Fruit fly (Drosophila melanogaster): ENCODE measurements around the gene CG43703.

CG43703 gene

DNA sequence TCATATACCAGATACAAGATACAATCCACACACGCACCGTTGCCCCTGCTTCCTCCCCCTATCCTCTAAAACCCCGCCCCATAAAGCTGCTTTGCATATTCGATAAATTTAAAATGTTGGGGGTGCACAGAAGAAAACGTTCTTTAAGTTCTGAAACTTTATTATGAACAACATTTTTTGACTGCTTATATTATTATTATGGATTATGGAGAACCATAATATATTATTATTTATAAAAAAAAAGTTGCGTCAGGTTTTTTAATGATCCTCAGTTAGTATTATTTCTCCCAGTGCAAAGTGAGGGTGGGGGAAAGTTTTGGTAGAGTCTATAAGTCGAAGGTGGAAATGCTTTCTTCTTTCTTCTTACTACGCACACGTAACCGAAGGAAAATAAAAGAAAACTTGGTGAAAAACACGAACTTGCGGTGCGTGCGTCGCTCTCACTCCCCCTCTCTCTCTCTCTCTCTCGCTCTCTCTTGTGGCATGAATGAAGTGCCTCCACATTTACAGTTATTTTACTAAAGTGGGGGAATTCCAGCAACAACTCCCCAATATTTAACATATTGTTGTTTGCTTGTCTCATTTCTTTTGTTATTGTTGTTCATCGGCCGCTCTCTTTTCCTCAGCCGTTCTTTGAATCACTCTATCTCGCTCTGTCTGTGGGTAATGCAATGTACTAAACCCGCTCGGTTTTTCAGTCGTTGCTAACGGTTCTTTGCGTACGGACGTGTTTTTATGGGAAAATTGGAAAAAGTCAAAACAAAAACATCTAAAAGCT, 24.2 kb downstream of the CG43703 start (continued):
- TF ChIP-seq CG16863 (GFP tag; optimal IDR thresholded peaks at IDR 0.05) (no peak), CG10565 (GFP tag; optimal IDR thresholded peaks at IDR 0.05) (no peak), CG7357 (GFP tag; IDR thresholded peaks at IDR 0.05) (peak; percentile 73; the same call in 1 of the 3 replicates), Xrp1 (GFP tag; IDR thresholded peaks at IDR 0.05) (peak; percentile 94), bcd (GFP tag; optimal IDR thresholded peaks at IDR 0.05) (peak; percentile 69), CG1832 (GFP tag; optimal IDR thresholded peaks at IDR 0.05) (peak; percentile 53), GATAe (GFP tag; conservative IDR thresholded peaks at IDR 0.05) (no peak; the same call in 1 of the 2 replicates), sd (tag; optimal IDR thresholded peaks at IDR 0.05) (peak; percentile 84), jing (GFP tag; optimal IDR thresholded peaks at IDR 0.05) (peak; percentile 24), Kr (GFP tag; optimal IDR thresholded peaks at IDR 0.05) (no peak), CG18619 (GFP tag; optimal IDR thresholded peaks at IDR 0.05) (peak; percentile 21), Dip2 (GFP tag; IDR thresholded peaks at IDR 0.05) (no peak), phol (tag; optimal IDR thresholded peaks at IDR 0.05) (peak; percentile 89), CG13296 (GFP tag; optimal IDR thresholded peaks at IDR 0.05) (no peak), HmgD (GFP tag; optimal IDR thresholded peaks at IDR 0.05) (no peak), slou (GFP tag; optimal IDR thresholded peaks at IDR 0.05) (no peak), CG17829 (tag; optimal IDR thresholded peaks at IDR 0.05) (peak; percentile 90), CG4820 (GFP tag; optimal IDR thresholded peaks at IDR 0.05) (peak; percentile 69), CG3726 (GFP tag; IDR thresholded peaks at IDR 0.05) (0 out of 3 replicates have a peak, but pooled peaks have one; percentile 52), org-1 (GFP tag; optimal IDR thresholded peaks at IDR 0.05) (peak; percentile 58), CG8290 (GFP tag; optimal IDR thresholded peaks at IDR 0.05) (peak; percentile 80), CG8290 (tag; optimal IDR thresholded peaks at IDR 0.05) (no peak), Camta (GFP tag; optimal IDR thresholded peaks at IDR 0.05) (no peak), CG1602 (GFP tag; optimal IDR thresholded peaks at IDR 0.05) (peak; percentile 80), usp (GFP tag; optimal IDR thresholded peaks at IDR 0.05) (no peak), CG6765 (GFP tag; optimal IDR thresholded peaks at IDR 0.05) (no peak), grn (GFP tag; optimal IDR thresholded peaks at IDR 0.05) (peak; percentile 1), cwo (GFP tag; optimal IDR thresholded peaks at IDR 0.05) (peak; percentile 30), CG14014 (GFP tag; IDR thresholded peaks at IDR 0.05) (peak; percentile 82), tna (GFP tag; IDR thresholded peaks at IDR 0.05; ENCODE audit: partially characterized antibody) (no peak), Spps (tag; optimal IDR thresholded peaks at IDR 0.05) (peak; percentile 79), Jarid2 (GFP tag; optimal IDR thresholded peaks at IDR 0.05) (peak; percentile 47), CG3281 (GFP tag; optimal IDR thresholded peaks at IDR 0.05) (no peak), gfzf (GFP tag; optimal IDR thresholded peaks at IDR 0.05) (no peak), emc (GFP tag; optimal IDR thresholded peaks at IDR 0.05) (no peak), CG13775 (GFP tag; optimal IDR thresholded peaks at IDR 0.05) (peak; percentile 68), Dfd (GFP tag; optimal IDR thresholded peaks at IDR 0.05) (no peak), ham (GFP tag; IDR thresholded peaks at IDR 0.05) (no peak), CkIIα-i1 (GFP tag; IDR thresholded peaks at IDR 0.05) (no peak), CG10274 (GFP tag; optimal IDR thresholded peaks at IDR 0.05) (no peak), pnt (GFP tag; optimal IDR thresholded peaks at IDR 0.05) (no peak), CG18476 (GFP tag; optimal IDR thresholded peaks at IDR 0.05) (no peak), pros (GFP tag; optimal IDR thresholded peaks at IDR 0.05) (peak; percentile 98), mld (GFP tag; IDR thresholded peaks at IDR 0.05; ENCODE audit: partially characterized antibody) (no peak)

Measured in whole organism, embryonic.